Fruit fly (Drosophila melanogaster) whole organism, embryonic: ENCODE results near the gene PNKP.

Source experiments
- Atf-2 ChIP-seq: fragments of 200-800 bp; sonication (Bioruptor generic); optimal IDR thresholded peaks from 2 replicates; lab custom pipeline; 2016; ENCODE audit warnings: missing biosample characterization, missing genetic modification characterization
- B-H2 ChIP-seq: fragments of 200-800 bp; sonication (Bioruptor generic); optimal IDR thresholded peaks from 2 replicates; lab custom pipeline; 2018; ENCODE audit warnings: missing biosample characterization, mild to moderate bottlenecking, missing genetic modification characterization
- BtbVII ChIP-seq: fragments of 200-800 bp; sonication (Bioruptor generic); optimal IDR thresholded peaks from 3 replicates; lab custom pipeline; 2017; ENCODE audit warnings: missing biosample characterization, mild to moderate bottlenecking, missing genetic modification characterization
- CG11247 ChIP-seq: fragments of 200-800 bp; sonication (Bioruptor generic); IDR thresholded peaks from 2 replicates; pipeline ENCODE4 v1.3.6; 2022; ENCODE audit warnings: missing biosample characterization, missing genetic modification characterization
- CG11398 ChIP-seq: fragments of 200-800 bp; sonication (Bioruptor generic); optimal IDR thresholded peaks from 2 replicates; lab custom pipeline; 2016; ENCODE audit warnings: missing biosample characterization, missing genetic modification characterization
- CG15073 ChIP-seq: fragments of 200-800 bp; sonication (Bioruptor generic); optimal IDR thresholded peaks from 2 replicates; lab custom pipeline; 2016; ENCODE audit warnings: missing biosample characterization, missing genetic modification characterization
- CG15514 ChIP-seq: fragments of 200-800 bp; sonication (Bioruptor generic); optimal IDR thresholded peaks from 3 replicates; lab custom pipeline; 2017; ENCODE audit warnings: missing biosample characterization, missing genetic modification characterization, mild to moderate bottlenecking, moderate library complexity, missing genetic modification reagents
- CG1647 ChIP-seq: fragments of 200-800 bp; sonication (Bioruptor generic); optimal IDR thresholded peaks from 3 replicates; lab custom pipeline; 2016; ENCODE audit warnings: missing biosample characterization, missing genetic modification characterization
- CG2116 ChIP-seq: fragments of 200-800 bp; sonication (Bioruptor generic); optimal IDR thresholded peaks from 3 replicates; lab custom pipeline; 2018; ENCODE audit warnings: missing biosample characterization, mild to moderate bottlenecking, missing genetic modification characterization
- CG2129 ChIP-seq: fragments of 200-800 bp; sonication (Bioruptor generic); IDR thresholded peaks from 2 replicates; pipeline ENCODE4 v1.3.6; 2022; ENCODE audit warnings: missing biosample characterization, missing genetic modification characterization; ENCODE audit not compliant: partially characterized antibody
- CG2712 ChIP-seq: fragments of 200-800 bp; optimal IDR thresholded peaks from 3 replicates; lab custom pipeline; 2019; ENCODE audit warnings: missing biosample characterization, mild to moderate bottlenecking, missing genetic modification characterization, moderate library complexity
- CG31224 ChIP-seq: fragments of 200-800 bp; sonication (Bioruptor generic); IDR thresholded peaks from 2 replicates; pipeline ENCODE4 v1.3.6; 2022; ENCODE audit warnings: missing biosample characterization, missing genetic modification characterization
- CG32772 ChIP-seq: fragments of 200-800 bp; sonication (Bioruptor generic); IDR thresholded peaks from 2 replicates; pipeline ENCODE4 v1.3.6; 2022; ENCODE audit warnings: missing biosample characterization, missing genetic modification characterization
- CG33557 ChIP-seq: fragments of 200-800 bp; sonication (Bioruptor generic); optimal IDR thresholded peaks from 2 replicates; lab custom pipeline; 2019; ENCODE audit warnings: missing biosample characterization, mild to moderate bottlenecking, missing genetic modification characterization, moderate library complexity
- CG3407 ChIP-seq: fragments of 200-800 bp; sonication (Bioruptor generic); optimal IDR thresholded peaks from 2 replicates; lab custom pipeline; 2018; ENCODE audit warnings: missing biosample characterization, mild to moderate bottlenecking, missing genetic modification characterization
- CG34224 ChIP-seq: fragments of 200-800 bp; sonication (Bioruptor generic); IDR thresholded peaks from 3 replicates; pipeline ENCODE4 v1.3.6; 2022; ENCODE audit warnings: missing biosample characterization, missing genetic modification characterization; ENCODE audit not compliant: partially characterized antibody
- CG34422 ChIP-seq: fragments of 200-800 bp; sonication (Bioruptor generic); IDR thresholded peaks from 3 replicates; pipeline ENCODE4 v1.3.6; 2022; ENCODE audit warnings: missing biosample characterization, missing genetic modification characterization
- CG5180 ChIP-seq: fragments of 200-800 bp; sonication (Bioruptor generic); optimal IDR thresholded peaks from 3 replicates; lab custom pipeline; 2017; ENCODE audit warnings: missing biosample characterization, missing genetic modification characterization, mild to moderate bottlenecking, moderate library complexity, missing genetic modification reagents
- CG6683 ChIP-seq: fragments of 200-800 bp; sonication (Bioruptor generic); optimal IDR thresholded peaks from 2 replicates; lab custom pipeline; 2017; ENCODE audit warnings: missing biosample characterization, mild to moderate bottlenecking, missing genetic modification characterization, missing genetic modification reagents
- CG6813 ChIP-seq: fragments of 200-800 bp; sonication (Bioruptor generic); optimal IDR thresholded peaks from 2 replicates; lab custom pipeline; 2017; ENCODE audit warnings: missing biosample characterization, missing genetic modification characterization, mild to moderate bottlenecking, moderate library complexity, missing genetic modification reagents
- CG7786 ChIP-seq: fragments of 200-800 bp; sonication (Bioruptor generic); optimal IDR thresholded peaks from 2 replicates; lab custom pipeline; 2016; ENCODE audit warnings: missing biosample characterization, missing genetic modification characterization
- CG7839 ChIP-seq: fragments of 200-800 bp; sonication (Bioruptor generic); optimal IDR thresholded peaks from 3 replicates; lab custom pipeline; 2018; ENCODE audit warnings: missing biosample characterization, mild to moderate bottlenecking, missing genetic modification characterization, moderate library complexity
- CG9215 ChIP-seq: fragments of 200-800 bp; sonication (Bioruptor generic); IDR thresholded peaks from 2 replicates; pipeline ENCODE4 v1.3.6; 2022; ENCODE audit warnings: missing biosample characterization, missing genetic modification characterization
- CkIIα-i1 ChIP-seq: fragments of 200-800 bp; sonication (Bioruptor generic); IDR thresholded peaks from 2 replicates; pipeline ENCODE4 v1.3.6; 2022; ENCODE audit warnings: missing biosample characterization, missing genetic modification characterization
- D19A ChIP-seq: fragments of 200-800 bp; optimal IDR thresholded peaks from 3 replicates; lab custom pipeline; 2019; ENCODE audit warnings: missing biosample characterization, mild to moderate bottlenecking, missing genetic modification characterization, moderate library complexity
- Dref ChIP-seq: fragments of 200-800 bp; sonication (Bioruptor generic); IDR thresholded peaks from 2 replicates; pipeline ENCODE4 v1.3.6; 2022; ENCODE audit warnings: missing biosample characterization, missing genetic modification characterization
- Drgx ChIP-seq: fragments of 200-800 bp; sonication (Bioruptor generic); IDR thresholded peaks from 2 replicates; pipeline ENCODE4 v1.3.6; 2022; ENCODE audit warnings: missing biosample characterization, missing genetic modification characterization
- Gsc ChIP-seq: fragments of 200-800 bp; sonication (Bioruptor generic); IDR thresholded peaks from 2 replicates; pipeline ENCODE4 v1.3.6; 2022; ENCODE audit warnings: missing biosample characterization, missing genetic modification characterization
- Oaz ChIP-seq: fragments of 200-800 bp; sonication (Bioruptor generic); IDR thresholded peaks from 2 replicates; pipeline ENCODE4 v1.3.6; 2022; ENCODE audit warnings: missing biosample characterization, missing genetic modification characterization
- Optix ChIP-seq: fragments of 200-800 bp; sonication (Bioruptor generic); IDR thresholded peaks from 3 replicates; pipeline ENCODE4 v1.3.6; 2022; ENCODE audit warnings: missing biosample characterization, missing genetic modification characterization
- Sox102F ChIP-seq: fragments of 200-800 bp; sonication (Bioruptor generic); optimal IDR thresholded peaks from 2 replicates; lab custom pipeline; 2018; ENCODE audit warnings: missing biosample characterization, mild to moderate bottlenecking, missing genetic modification characterization, moderate library complexity
- Sry-δ ChIP-seq: fragments of 200-800 bp; sonication (Bioruptor generic); optimal IDR thresholded peaks from 2 replicates; lab custom pipeline; 2016; ENCODE audit warnings: missing biosample characterization, missing genetic modification characterization
- Taf1 ChIP-seq: fragments of 200-800 bp; sonication (Bioruptor generic); IDR thresholded peaks from 2 replicates; pipeline ENCODE4 v1.3.6; 2022; ENCODE audit warnings: missing biosample characterization, missing genetic modification characterization
- ab ChIP-seq: fragments of 200-800 bp; sonication (Bioruptor generic); optimal IDR thresholded peaks from 2 replicates; lab custom pipeline; 2016; ENCODE audit warnings: missing biosample characterization, missing genetic modification characterization
- bowl ChIP-seq: fragments of 200-800 bp; sonication (Bioruptor generic); IDR thresholded peaks from 2 replicates; pipeline ENCODE4 v1.3.6; 2022; ENCODE audit warnings: missing biosample characterization, missing genetic modification characterization
- cad ChIP-seq: fragments of >200 bp; optimal IDR thresholded peaks from 2 replicates; lab custom pipeline; 2017; ENCODE audit warnings: missing biosample characterization, missing genetic modification characterization
- caup ChIP-seq: fragments of 200-800 bp; sonication (Bioruptor generic); optimal IDR thresholded peaks from 3 replicates; lab custom pipeline; 2017; ENCODE audit warnings: missing biosample characterization, mild to moderate bottlenecking, missing genetic modification characterization, moderate library complexity; ENCODE audit not compliant: severe bottlenecking
- cwo ChIP-seq: fragments of 200-800 bp; sonication (Bioruptor generic); optimal IDR thresholded peaks from 3 replicates; lab custom pipeline; 2017; ENCODE audit warnings: missing biosample characterization, missing genetic modification characterization, mild to moderate bottlenecking, moderate library complexity, missing genetic modification reagents
- dimm ChIP-seq: fragments of 200-800 bp; sonication (Bioruptor generic); IDR thresholded peaks from 2 replicates; pipeline ENCODE4 v1.3.6; 2022; ENCODE audit warnings: missing biosample characterization, missing genetic modification characterization
- dysf ChIP-seq: fragments of 200-800 bp; sonication (Bioruptor generic); IDR thresholded peaks from 3 replicates; pipeline ENCODE4 v1.3.6; 2022; ENCODE audit warnings: missing biosample characterization, missing genetic modification characterization
- eyg ChIP-seq: fragments of 200-800 bp; sonication (Bioruptor generic); optimal IDR thresholded peaks from 3 replicates; lab custom pipeline; 2016; ENCODE audit warnings: missing biosample characterization, missing genetic modification characterization
- gce ChIP-seq: fragments of 200-800 bp; sonication (Bioruptor generic); IDR thresholded peaks from 3 replicates; pipeline ENCODE4 v1.3.6; 2022; ENCODE audit warnings: missing biosample characterization, missing genetic modification characterization
- hkb ChIP-seq, 2 experiments: fragments of 200-800 bp in 1 of 2; fragments of >200 bp in 1 of 2; sonication (Bioruptor generic) in 1 of 2; IDR thresholded peaks in 1 of 2; optimal IDR thresholded peaks in 1 of 2; 2 replicates each; pipeline versions ENCODE4 v1.3.6 to Lab custom; 2017 to 2022; ENCODE audit warnings: missing biosample characterization in 1 of 2, missing genetic modification characterization in 1 of 2
- jing ChIP-seq: fragments of 200-800 bp; sonication (Bioruptor generic); optimal IDR thresholded peaks from 2 replicates; lab custom pipeline; 2018; ENCODE audit warnings: missing biosample characterization, mild to moderate bottlenecking, missing genetic modification characterization
- klu ChIP-seq: fragments of 200-800 bp; sonication (Bioruptor generic); IDR thresholded peaks from 2 replicates; pipeline ENCODE4 v1.3.6; 2022; ENCODE audit warnings: missing biosample characterization, missing genetic modification characterization
- lmd ChIP-seq: fragments of 200-800 bp; sonication (Bioruptor generic); IDR thresholded peaks from 2 replicates; pipeline ENCODE4 v1.3.6; 2022; ENCODE audit warnings: missing biosample characterization, missing genetic modification characterization
- nau ChIP-seq: fragments of 200-800 bp; sonication (Bioruptor generic); optimal IDR thresholded peaks from 3 replicates; lab custom pipeline; 2017; ENCODE audit warnings: missing biosample characterization, mild to moderate bottlenecking, missing genetic modification characterization, missing genetic modification reagents
- oc ChIP-seq: fragments of 200-800 bp; sonication (Bioruptor generic); optimal IDR thresholded peaks from 2 replicates; lab custom pipeline; 2018; ENCODE audit warnings: missing biosample characterization, mild to moderate bottlenecking, missing genetic modification characterization, moderate library complexity
- otp ChIP-seq: fragments of 200-800 bp; sonication (Bioruptor generic); IDR thresholded peaks from 3 replicates; pipeline ENCODE4, ENCODE4 v1.3.6; 2022; ENCODE audit warnings: missing biosample characterization, missing genetic modification characterization
- pita ChIP-seq: fragments of 200-800 bp; sonication (Bioruptor generic); optimal IDR thresholded peaks from 2 replicates; lab custom pipeline; 2017; ENCODE audit warnings: missing biosample characterization, mild to moderate bottlenecking, missing genetic modification characterization
- psq ChIP-seq: fragments of 200-800 bp; sonication (Bioruptor generic); optimal IDR thresholded peaks from 2 replicates; lab custom pipeline; 2017; ENCODE audit warnings: missing biosample characterization, missing genetic modification characterization
- tna ChIP-seq: fragments of 200-800 bp; sonication (Bioruptor generic); IDR thresholded peaks from 2 replicates; pipeline ENCODE4 v1.3.6; 2022; ENCODE audit warnings: missing biosample characterization, missing genetic modification characterization; ENCODE audit not compliant: partially characterized antibody

PNKP gene

DNA sequence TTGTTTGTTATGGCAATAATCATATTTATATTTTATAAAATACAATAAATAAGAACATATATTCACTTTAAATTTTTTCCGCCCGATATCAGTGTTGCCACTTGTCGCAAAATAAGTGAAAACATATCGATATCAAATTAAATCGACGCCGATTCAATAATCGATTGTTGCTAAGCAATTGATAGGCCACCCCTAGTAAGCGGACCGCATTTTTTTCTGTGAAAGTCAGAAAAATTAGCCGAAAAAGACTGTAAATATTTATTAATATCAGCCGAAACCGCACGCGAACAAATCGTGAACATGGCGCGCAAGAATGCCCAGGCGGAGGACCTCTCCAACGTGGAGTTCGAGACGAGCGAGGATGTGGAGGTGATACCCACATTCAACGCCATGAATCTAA lies 30.3 kb downstream of the PNKP start, which contains the start of gene CG7483 (continued):
- TF ChIP-seq CG33557 (GFP tag; lab: Kevin White, UChicago): peak; percentile 7
- TF ChIP-seq CG5180 (GFP tag; lab: Kevin White, UChicago): no peak
- no peak for TF ChIP-seq Taf1 (GFP tag; lab: Robert Waterston, UW)
- TF ChIP-seq CG15073 (GFP tag; lab: Kevin White, UChicago): no peak
- no peak for TF ChIP-seq CG1647 (GFP tag; lab: Kevin White, UChicago)
- no peak for TF ChIP-seq CG6683
- no peak for TF ChIP-seq BtbVII (GFP tag; lab: Kevin White, UChicago)
- TF ChIP-seq dimm (GFP tag; lab: Robert Waterston, UW): no peak
- no peak for TF ChIP-seq CG11398 (GFP tag; lab: Kevin White, UChicago)
- TF ChIP-seq CG3407 (GFP tag; lab: Kevin White, UChicago): no peak
- TF ChIP-seq lmd: no peak
- no peak for TF ChIP-seq Drgx (GFP tag; lab: Robert Waterston, UW)
- TF ChIP-seq CG7839 (tag; lab: Kevin White, UChicago): no peak
- TF ChIP-seq ab (GFP tag; lab: Kevin White, UChicago): no peak
- no peak for TF ChIP-seq B-H2 (GFP tag; lab: Kevin White, UChicago)
- peak; percentile 87 for TF ChIP-seq Sry-δ (GFP tag; lab: Kevin White, UChicago)
- no peak for TF ChIP-seq eyg (GFP tag; lab: Kevin White, UChicago)
- TF ChIP-seq gce (GFP tag; lab: Robert Waterston, UW): no peak
- no peak for TF ChIP-seq CG31224 (GFP tag; lab: Robert Waterston, UW)
- no peak for TF ChIP-seq CG11247
- no peak for TF ChIP-seq caup (GFP tag; lab: Kevin White, UChicago)
- no peak for TF ChIP-seq otp
- no peak for TF ChIP-seq klu (GFP tag; lab: Robert Waterston, UW)
- TF ChIP-seq CG7786 (GFP tag; lab: Kevin White, UChicago): no peak
- TF ChIP-seq CG32772: no peak
- TF ChIP-seq Gsc: no peak
- TF ChIP-seq psq (GFP tag; lab: Kevin White, UChicago): no peak
- TF ChIP-seq cwo: no peak
- no peak for TF ChIP-seq oc (tag; lab: Kevin White, UChicago)
- no peak for TF ChIP-seq Sox102F (GFP tag; lab: Kevin White, UChicago)
- TF ChIP-seq CG6813 (GFP tag; lab: Kevin White, UChicago): no peak
- TF ChIP-seq dysf: no peak
- TF ChIP-seq CG15514 (GFP tag; lab: Kevin White, UChicago): peak; percentile 39
- no peak for TF ChIP-seq jing (GFP tag; lab: Kevin White, UChicago)
- peak; percentile 65 for TF ChIP-seq tna
- TF ChIP-seq CG2712 (tag; lab: Kevin White, UChicago): peak; percentile 22
- TF ChIP-seq CG34224: peak; percentile 94
- TF ChIP-seq D19A (tag; lab: Kevin White, UChicago): no peak
- peak; percentile 70 for TF ChIP-seq CG2116 (GFP tag; lab: Kevin White, UChicago)
- peak; percentile 52; the same call in 1 of the 3 replicates for TF ChIP-seq CG34422 (GFP tag; lab: Robert Waterston, UW)
- TF ChIP-seq CG9215 (GFP tag; lab: Robert Waterston, UW): no peak
- TF ChIP-seq cad (GFP tag; lab: Kevin White, UChicago): no peak
- TF ChIP-seq Atf-2 (GFP tag; lab: Kevin White, UChicago): no peak
- peak; percentile 66 for TF ChIP-seq CG2129 (GFP tag; lab: Robert Waterston, UW)
- TF ChIP-seq bowl (GFP tag; lab: Robert Waterston, UW): no peak
- no peak for TF ChIP-seq CkIIα-i1 (GFP tag; lab: Robert Waterston, UW)
- peak; percentile 97 for TF ChIP-seq Dref (GFP tag; lab: Robert Waterston, UW)
- no peak for TF ChIP-seq pita (GFP tag; lab: Kevin White, UChicago)
- TF ChIP-seq Optix (GFP tag; lab: Robert Waterston, UW): no peak
- no peak for TF ChIP-seq nau (GFP tag; lab: Kevin White, UChicago)
- no peak for TF ChIP-seq hkb (optimal IDR thresholded peaks at IDR 0.05; lab: Kevin White, UChicago)
- no peak for TF ChIP-seq hkb (GFP tag; IDR thresholded peaks at IDR 0.05; lab: Robert Waterston, UW)
- no peak for TF ChIP-seq Oaz
